Worm (Caenorhabditis elegans) whole organism, young adult: Measurements from ENCODE around the gene mua-3.
A peak's percentile ranks its signal among the peaks of the same experiment; 100 is the strongest.

Experiments
- B0019.2 ChIP-seq: fragments of 200-800 bp; sonication (Bioruptor generic); conservative IDR thresholded peaks from 2 replicates; pipeline ENCODE4 v1.3.6; 2022; ENCODE audit warnings: missing genetic modification reagents, missing genetic modification characterization, missing compliant biosample characterization
- C06A6.2 ChIP-seq: fragments of 200-800 bp; sonication (Bioruptor generic); conservative IDR thresholded peaks from 2 replicates; pipeline ENCODE4 v1.3.6; 2022; ENCODE audit warnings: missing genetic modification characterization, missing compliant biosample characterization
- F10E7.11 ChIP-seq: sonication (generic microtip); optimal IDR thresholded peaks from 2 replicates; lab custom pipeline; 2017; ENCODE audit warnings: mild to moderate bottlenecking, missing genetic modification characterization, moderate library complexity, missing compliant biosample characterization
- F23B12.7 ChIP-seq: sonication (generic microtip); optimal IDR thresholded peaks from 2 replicates; lab custom pipeline; 2017; ENCODE audit warnings: missing genetic modification characterization, mild to moderate bottlenecking, missing compliant biosample characterization, antibody characterized with exemption, moderate library complexity; ENCODE audit not compliant: insufficient read depth
- F33H1.4 ChIP-seq: fragments of 200-800 bp; sonication (Bioruptor generic); IDR thresholded peaks from 2 replicates; pipeline ENCODE4 v1.3.6; 2022; ENCODE audit warnings: missing genetic modification reagents, missing genetic modification characterization, missing compliant biosample characterization
- F37B4.10 ChIP-seq: fragments of 200-800 bp; sonication (Bioruptor generic); IDR thresholded peaks from 2 replicates; pipeline ENCODE4 v1.3.6; 2022; ENCODE audit warnings: missing genetic modification characterization, missing compliant biosample characterization
- F55B11.4 ChIP-seq: sonication (generic microtip); optimal IDR thresholded peaks from 2 replicates; lab custom pipeline; 2016; ENCODE audit warnings: missing compliant biosample characterization, missing genetic modification characterization, borderline replicate concordance; ENCODE audit not compliant: insufficient read depth
- T26A5.8 ChIP-seq: sonication (generic microtip); optimal IDR thresholded peaks from 2 replicates; lab custom pipeline; 2016; ENCODE audit warnings: missing genetic modification characterization, missing compliant biosample characterization
- Y95B8A.8 ChIP-seq: fragments of 200-800 bp; sonication (Bioruptor generic); IDR thresholded peaks from 2 replicates; pipeline ENCODE4 v1.3.6; 2022; ENCODE audit warnings: missing genetic modification reagents, missing genetic modification characterization, missing compliant biosample characterization
- ZK185.1 ChIP-seq: sonication (generic microtip); optimal IDR thresholded peaks from 2 replicates; lab custom pipeline; 2016; ENCODE audit warnings: mild to moderate bottlenecking, missing genetic modification characterization, missing compliant biosample characterization; ENCODE audit not compliant: poor library complexity, severe bottlenecking
- athp-1 ChIP-seq: sonication (generic microtip); optimal IDR thresholded peaks from 2 replicates; lab custom pipeline; 2017; ENCODE audit warnings: mild to moderate bottlenecking, missing genetic modification characterization, missing compliant biosample characterization
- attf-3 ChIP-seq: fragments of 200-800 bp; sonication (Bioruptor generic); conservative IDR thresholded peaks from 2 replicates; pipeline ENCODE4 v1.3.6; 2022; ENCODE audit warnings: missing genetic modification reagents, missing genetic modification characterization, missing compliant biosample characterization
- attf-5 ChIP-seq: fragments of 200-800 bp; sonication (Bioruptor generic); optimal IDR thresholded peaks from 2 replicates; lab custom pipeline; 2018; ENCODE audit warnings: mild to moderate bottlenecking, missing genetic modification characterization, missing compliant biosample characterization
- attf-6 ChIP-seq: fragments of 200-800 bp; sonication (Bioruptor generic); IDR thresholded peaks from 2 replicates; pipeline ENCODE4 v1.3.6; 2022; ENCODE audit warnings: missing genetic modification reagents, missing genetic modification characterization, missing compliant biosample characterization
- bed-2 ChIP-seq: fragments of 200-800 bp; sonication (Bioruptor generic); IDR thresholded peaks from 2 replicates; pipeline ENCODE4 v1.3.6; 2022; ENCODE audit warnings: missing genetic modification reagents, missing genetic modification characterization, missing compliant biosample characterization
- cebp-1 ChIP-seq, 2 experiments: fragments of 200-800 bp in 1 of 2; sonication (Bioruptor generic) in 1 of 2; sonication (generic microtip) in 1 of 2; IDR thresholded peaks in 1 of 2; optimal IDR thresholded peaks in 1 of 2; 2 replicates each; pipeline versions ENCODE4 v1.3.6 to Lab custom; 2017 to 2022; ENCODE audit warnings: missing compliant biosample characterization in 2 of 2, missing genetic modification characterization in 2 of 2, mild to moderate bottlenecking in 1 of 2, missing genetic modification reagents in 1 of 2, moderate library complexity in 1 of 2
- ceh-100 ChIP-seq: fragments of 200-800 bp; sonication (Bioruptor generic); IDR thresholded peaks from 2 replicates; pipeline ENCODE4 v1.3.6; 2022; ENCODE audit warnings: missing genetic modification reagents, missing genetic modification characterization, missing compliant biosample characterization
- efl-1 ChIP-seq: fragments of 150-350 bp; optimal IDR thresholded peaks from 2 replicates; lab custom pipeline; 2014; ENCODE audit warnings: missing biosample characterization, missing genetic modification reagents, missing genetic modification characterization
- egrh-3 ChIP-seq: fragments of 200-800 bp; sonication (Bioruptor generic); IDR thresholded peaks from 2 replicates; pipeline ENCODE4 v1.3.6; 2022; ENCODE audit warnings: missing genetic modification reagents, missing genetic modification characterization, missing compliant biosample characterization
- hmg-20 ChIP-seq: fragments of 200-800 bp; sonication (Bioruptor generic); IDR thresholded peaks from 2 replicates; pipeline ENCODE4 v1.3.6; 2022; ENCODE audit warnings: missing genetic modification reagents, missing genetic modification characterization, missing compliant biosample characterization
- let-526 ChIP-seq: fragments of 200-800 bp; sonication (Bioruptor generic); IDR thresholded peaks from 2 replicates; pipeline ENCODE4 v1.3.6; 2022; ENCODE audit warnings: missing genetic modification reagents, missing genetic modification characterization, missing compliant biosample characterization
- lir-1 ChIP-seq: fragments of 200-800 bp; sonication (Bioruptor generic); conservative IDR thresholded peaks from 2 replicates; pipeline ENCODE4 v1.3.6; 2022; ENCODE audit warnings: missing genetic modification reagents, missing genetic modification characterization, missing compliant biosample characterization
- lsl-1 ChIP-seq: fragments of 200-800 bp; sonication (Bioruptor generic); optimal IDR thresholded peaks from 2 replicates; lab custom pipeline; 2018; ENCODE audit warnings: mild to moderate bottlenecking, missing genetic modification characterization, moderate library complexity, missing compliant biosample characterization
- lsy-27 ChIP-seq: sonication (generic microtip); optimal IDR thresholded peaks from 2 replicates; lab custom pipeline; 2017; ENCODE audit warnings: missing genetic modification characterization, mild to moderate bottlenecking, missing compliant biosample characterization, antibody characterized with exemption, missing genotype, borderline replicate concordance; ENCODE audit not compliant: insufficient read depth
- madf-10 ChIP-seq: sonication (generic microtip); optimal IDR thresholded peaks from 2 replicates; lab custom pipeline; 2016; ENCODE audit warnings: mild to moderate bottlenecking, missing genetic modification characterization, missing compliant biosample characterization
- madf-6 ChIP-seq: fragments of 200-800 bp; sonication (Bioruptor generic); IDR thresholded peaks from 2 replicates; pipeline ENCODE4 v1.3.6; 2022; ENCODE audit warnings: missing genetic modification reagents, missing genetic modification characterization, missing compliant biosample characterization
- mcd-1 ChIP-seq: fragments of 200-800 bp; sonication (Bioruptor generic); IDR thresholded peaks from 2 replicates; pipeline ENCODE4 v1.3.6; 2022; ENCODE audit warnings: missing genetic modification reagents, missing genetic modification characterization, missing compliant biosample characterization
- nhr-27 ChIP-seq: fragments of 200-800 bp; sonication (Bioruptor generic); optimal IDR thresholded peaks from 2 replicates; lab custom pipeline; 2018; ENCODE audit warnings: mild to moderate bottlenecking, missing genetic modification characterization, moderate library complexity, missing compliant biosample characterization
- nhr-80 ChIP-seq: sonication (generic microtip); optimal IDR thresholded peaks from 2 replicates; lab custom pipeline; 2016; ENCODE audit warnings: missing genetic modification characterization, missing compliant biosample characterization
- pbrm-1 ChIP-seq: fragments of 200-800 bp; sonication (Bioruptor generic); IDR thresholded peaks from 2 replicates; pipeline ENCODE4 v1.3.6; 2022; ENCODE audit warnings: missing genetic modification reagents, missing genetic modification characterization, missing compliant biosample characterization
- rcor-1 ChIP-seq: fragments of 200-800 bp; sonication (Bioruptor generic); IDR thresholded peaks from 2 replicates; pipeline ENCODE4 v1.3.6; 2022; ENCODE audit warnings: missing genetic modification reagents, missing genetic modification characterization, missing compliant biosample characterization
- rec-8 ChIP-seq, 2 experiments: sonication (generic microtip); optimal IDR thresholded peaks; 2 replicates each; lab custom pipeline; 2016; ENCODE audit warnings: mild to moderate bottlenecking in 2 of 2, missing genetic modification characterization in 2 of 2, missing genetic modification reagents in 2 of 2, missing genotype in 2 of 2, missing biosample characterization in 1 of 2, missing compliant biosample characterization in 1 of 2, moderate library complexity in 1 of 2
- repo-1 ChIP-seq: sonication (generic microtip); optimal IDR thresholded peaks from 2 replicates; lab custom pipeline; 2017; ENCODE audit warnings: mild to moderate bottlenecking, missing genetic modification characterization, missing compliant biosample characterization
- snpc-3.4 ChIP-seq: sonication (generic microtip); optimal IDR thresholded peaks from 2 replicates; lab custom pipeline; 2017; ENCODE audit warnings: missing genetic modification characterization, mild to moderate bottlenecking, missing compliant biosample characterization, antibody characterized with exemption, moderate library complexity, missing genotype, missing genetic modification reagents
- somi-1 ChIP-seq: fragments of 200-800 bp; sonication (Bioruptor generic); optimal IDR thresholded peaks from 2 replicates; lab custom pipeline; 2018; ENCODE audit warnings: mild to moderate bottlenecking, missing genetic modification characterization, missing compliant biosample characterization
- unc-130 ChIP-seq: sonication (generic microtip); optimal IDR thresholded peaks from 2 replicates; lab custom pipeline; 2016; ENCODE audit warnings: missing genetic modification reagents, missing genetic modification characterization, missing compliant biosample characterization
- zim-3 ChIP-seq: sonication (generic microtip); optimal IDR thresholded peaks from 2 replicates; lab custom pipeline; 2017; ENCODE audit warnings: mild to moderate bottlenecking, missing genetic modification characterization, moderate library complexity, missing compliant biosample characterization
- ztf-18 ChIP-seq: sonication (generic microtip); optimal IDR thresholded peaks from 2 replicates; lab custom pipeline; 2016; ENCODE audit warnings: missing genotype, mild to moderate bottlenecking, missing genetic modification characterization, missing compliant biosample characterization
- ztf-28 ChIP-seq: fragments of 200-800 bp; sonication (Bioruptor generic); IDR thresholded peaks from 2 replicates; pipeline ENCODE4 v1.3.6; 2022; ENCODE audit warnings: missing genetic modification reagents, missing genetic modification characterization, missing compliant biosample characterization
- ztf-3 ChIP-seq: fragments of 200-800 bp; sonication (Bioruptor generic); optimal IDR thresholded peaks from 2 replicates; lab custom pipeline; 2018; ENCODE audit warnings: mild to moderate bottlenecking, missing genetic modification characterization, missing compliant biosample characterization

The mua-3 gene

DNA sequence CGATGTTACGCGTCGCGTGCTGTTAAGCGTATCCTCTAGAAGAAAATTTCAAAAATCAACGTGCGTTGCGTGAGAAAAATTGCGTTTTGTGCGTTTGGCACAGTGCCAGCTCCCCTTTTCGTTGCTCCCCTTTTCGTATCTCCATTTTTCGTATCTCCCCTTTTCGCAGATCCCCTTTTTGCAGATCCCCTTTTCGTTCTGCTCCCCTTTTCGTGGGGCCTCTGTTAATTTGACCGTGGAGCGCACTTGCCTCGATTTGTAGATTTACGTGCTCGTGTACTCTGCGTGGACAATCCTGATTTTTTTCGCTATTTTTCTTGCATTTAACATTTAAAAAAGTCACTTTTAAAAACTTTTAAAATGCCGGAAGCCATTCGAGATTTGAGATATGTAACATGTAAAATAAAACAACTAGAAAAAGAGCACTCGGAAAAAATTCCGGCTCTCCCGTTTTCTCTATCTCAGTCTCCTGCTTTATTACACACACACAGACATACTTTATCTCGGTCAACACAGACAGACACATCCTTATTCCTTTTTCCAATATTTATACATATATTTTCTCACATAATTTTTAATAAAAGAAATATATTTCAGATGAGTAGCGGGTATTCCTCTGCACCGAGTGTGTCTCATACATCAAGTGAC is 36.8 kb upstream of the mua-3 start, which contains the start of gene ttll-4 (continued):
- TF ChIP-seq cebp-1 (GFP tag; IDR thresholded peaks at IDR 0.05; lab: Robert Waterston, UW) = peak; percentile 29; the same call in 1 of the 2 replicates
- TF ChIP-seq cebp-1 (tag; optimal IDR thresholded peaks at IDR 0.05; lab: Kevin White, UChicago) = peak; percentile 28
- TF ChIP-seq hmg-20 (GFP tag; lab: Robert Waterston, UW) = 0 out of 2 replicates have a peak, but pooled peaks have one; percentile 23
- TF ChIP-seq lsy-27 (tag; lab: Kevin White, UChicago) = no peak
- peak; percentile 60; the same call in 1 of the 2 replicates for TF ChIP-seq C06A6.2 (GFP tag; lab: Robert Waterston, UW)
- TF ChIP-seq F33H1.4 (GFP tag; lab: Robert Waterston, UW) = 0 out of 2 replicates have a peak, but pooled peaks have one; percentile 32
- TF ChIP-seq attf-6 (GFP tag; lab: Robert Waterston, UW) = 0 out of 2 replicates have a peak, but pooled peaks have one; percentile 11
- TF ChIP-seq repo-1 = no peak
- TF ChIP-seq let-526 (GFP tag; lab: Robert Waterston, UW) = 0 out of 2 replicates have a peak, but pooled peaks have one; percentile 14
- TF ChIP-seq attf-3 (GFP tag; lab: Robert Waterston, UW) = peak; percentile 48; the same call in 1 of the 2 replicates
- TF ChIP-seq attf-5 = peak; percentile 47
- peak; percentile 59 for TF ChIP-seq madf-6 (GFP tag; lab: Robert Waterston, UW)
- peak; percentile 96 for TF ChIP-seq ceh-100
- peak; percentile 36; the same call in 1 of the 2 replicates for TF ChIP-seq lir-1 (GFP tag; lab: Robert Waterston, UW)
- TF ChIP-seq unc-130 = peak; percentile 23
- no peak for TF ChIP-seq snpc-3.4 (tag; lab: Kevin White, UChicago)
- peak in 1 of 2 experiments; percentile 11 for TF ChIP-seq rec-8 (tag; optimal IDR thresholded peaks at IDR 0.05; lab: Kevin White, UChicago)
- peak; percentile 31; the same call in 1 of the 2 replicates for TF ChIP-seq Y95B8A.8 (GFP tag; lab: Robert Waterston, UW)
- TF ChIP-seq bed-2 (GFP tag; lab: Robert Waterston, UW) = 0 out of 2 replicates have a peak, but pooled peaks have one; percentile 70
- no peak for TF ChIP-seq nhr-80 (tag; lab: Kevin White, UChicago)
- peak; percentile 63; the same call in 1 of the 2 replicates for TF ChIP-seq rcor-1
- TF ChIP-seq mcd-1 = peak; percentile 90
- peak; percentile 56; the same call in 1 of the 2 replicates for TF ChIP-seq B0019.2 (GFP tag; lab: Robert Waterston, UW)
- TF ChIP-seq egrh-3 (GFP tag; lab: Robert Waterston, UW) = peak; percentile 63
- TF ChIP-seq pbrm-1 (GFP tag; lab: Robert Waterston, UW) = peak; percentile 45; the same call in 1 of the 2 replicates
- TF ChIP-seq lsl-1 (GFP tag; lab: Kevin White, UChicago) = peak; percentile 44
- TF ChIP-seq ztf-18 (tag; lab: Kevin White, UChicago) = peak; percentile 44
- TF ChIP-seq athp-1 = no peak
- TF ChIP-seq F10E7.11 (tag; lab: Kevin White, UChicago) = no peak
- TF ChIP-seq, all 124 proteins: peak for 36

DNA sequence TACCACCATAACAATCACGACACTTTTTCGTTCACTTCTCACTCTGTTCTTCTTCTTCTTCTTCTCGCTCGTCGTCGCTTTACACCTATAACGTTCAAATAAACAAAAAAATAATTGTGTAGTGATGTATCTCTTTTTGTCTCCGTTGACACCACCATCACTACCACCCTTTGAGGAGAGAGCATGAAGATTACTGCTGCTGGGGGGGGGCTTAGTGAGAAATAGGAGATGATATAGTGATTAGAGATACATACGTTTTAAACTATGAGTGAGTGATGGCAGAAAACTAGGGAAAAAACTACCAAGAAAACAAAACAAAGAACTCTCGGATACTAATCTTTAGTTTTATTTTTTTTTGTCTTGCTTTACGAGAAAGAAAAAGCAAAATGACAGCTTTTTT is 34.1 kb upstream of the mua-3 start:
- TF ChIP-seq T26A5.8 (tag; lab: Kevin White, UChicago) = no peak
- TF ChIP-seq ZK185.1 (tag; lab: Kevin White, UChicago) = no peak
- no peak for TF ChIP-seq somi-1 (GFP tag; lab: Kevin White, UChicago)
- no peak for TF ChIP-seq efl-1 (GFP tag; lab: Kevin White, UChicago)
- no peak for TF ChIP-seq F37B4.10 (GFP tag; lab: Robert Waterston, UW)
- TF ChIP-seq F23B12.7 = no peak
- TF ChIP-seq ztf-28 (GFP tag; lab: Robert Waterston, UW) = no peak
- no peak for TF ChIP-seq madf-10 (tag; lab: Kevin White, UChicago)
- TF ChIP-seq ztf-3 (GFP tag; lab: Kevin White, UChicago) = no peak
- TF ChIP-seq attf-6 (GFP tag; lab: Robert Waterston, UW) = no peak
- TF ChIP-seq zim-3 (tag; lab: Kevin White, UChicago) = no peak
- TF ChIP-seq F55B11.4 (tag; lab: Kevin White, UChicago) = no peak
- TF ChIP-seq nhr-27 (tag; lab: Kevin White, UChicago) = no peak
